Worm (Caenorhabditis elegans) whole organism, L1 larva: ENCODE results near the gene C17F4.11.

Source experiments
- C04F5.9 ChIP-seq: sonication (generic microtip); optimal IDR thresholded peaks from 2 replicates; lab custom pipeline; 2016; ENCODE audit warnings: missing genetic modification characterization, missing compliant biosample characterization
- C16A3.4 ChIP-seq: fragments of 150-350 bp; optimal IDR thresholded peaks from 2 replicates; lab custom pipeline; 2014; ENCODE audit warnings: missing biosample characterization, missing genetic modification characterization
- C34B4.2 ChIP-seq: sonication (generic microtip); optimal IDR thresholded peaks from 2 replicates; lab custom pipeline; 2017; ENCODE audit warnings: mild to moderate bottlenecking, missing genetic modification characterization, missing compliant biosample characterization
- F16B12.6 ChIP-seq: fragments of 150-350 bp; optimal IDR thresholded peaks from 2 replicates; lab custom pipeline; 2014; ENCODE audit warnings: missing biosample characterization, missing genetic modification characterization
- aha-1 ChIP-seq: fragments of 150-350 bp; optimal IDR thresholded peaks from 2 replicates; lab custom pipeline; 2014; ENCODE audit warnings: missing biosample characterization, missing genetic modification characterization
- ama-1 ChIP-seq: fragments of 150-350 bp; optimal IDR thresholded peaks from 2 replicates; lab custom pipeline; 2014
- ceh-8 ChIP-seq: fragments of 200-800 bp; sonication (Bioruptor generic); optimal IDR thresholded peaks from 2 replicates; lab custom pipeline; 2018; ENCODE audit warnings: mild to moderate bottlenecking, missing genetic modification characterization, moderate library complexity, missing compliant biosample characterization
- dsc-1 ChIP-seq: sonication (generic microtip); optimal IDR thresholded peaks from 2 replicates; lab custom pipeline; 2016; ENCODE audit warnings: mild to moderate bottlenecking, missing genetic modification characterization, missing compliant biosample characterization
- efl-1 ChIP-seq, 4 experiments: fragments of 150-350 bp; optimal IDR thresholded peaks in 3 of 4; peaks in 1 of 4; 1 replicate in 1 of 4; 2 replicates in 3 of 4; lab custom pipeline; 2014; ENCODE audit warnings: missing biosample characterization in 2 of 4, missing genetic modification characterization in 2 of 4, missing genetic modification reagents in 2 of 4
- egl-27 ChIP-seq, 2 experiments: fragments of 150-350 bp in 1 of 2; sonication (generic microtip); optimal IDR thresholded peaks; 3 replicates each; lab custom pipeline; 2017 to 2018; ENCODE audit warnings: missing biosample characterization in 2 of 2, missing genetic modification characterization in 2 of 2, missing genetic modification reagents in 2 of 2
- elt-2 ChIP-seq: sonication (generic microtip); optimal IDR thresholded peaks from 2 replicates; lab custom pipeline; 2016; ENCODE audit warnings: missing genetic modification characterization, mild to moderate bottlenecking, inconsistent platforms, missing compliant biosample characterization, missing genetic modification reagents
- elt-3 ChIP-seq, 6 experiments: fragments of 150-350 bp in 1 of 6; sonication (generic microtip); optimal IDR thresholded peaks; 2 replicates each; lab custom pipeline; 2017 to 2018; ENCODE audit warnings: missing biosample characterization in 6 of 6, missing genetic modification characterization in 6 of 6, inconsistent platforms in 1 of 6
- ets-5 ChIP-seq: fragments of 200-800 bp; sonication (Bioruptor generic); IDR thresholded peaks from 2 replicates; pipeline ENCODE4 v1.3.6; 2022; ENCODE audit warnings: missing genetic modification characterization, missing compliant biosample characterization
- irx-1 ChIP-seq: sonication (generic microtip); optimal IDR thresholded peaks from 2 replicates; lab custom pipeline; 2016; ENCODE audit warnings: missing genetic modification characterization, missing compliant biosample characterization
- isw-1 ChIP-seq: fragments of 200-800 bp; sonication (Bioruptor generic); IDR thresholded peaks from 2 replicates; pipeline ENCODE4 v1.3.6; 2022; ENCODE audit warnings: missing genetic modification characterization, missing compliant biosample characterization
- lir-3 ChIP-seq: sonication (generic microtip); optimal IDR thresholded peaks from 2 replicates; lab custom pipeline; 2016; ENCODE audit warnings: mild to moderate bottlenecking, missing genetic modification characterization, moderate library complexity, missing compliant biosample characterization; ENCODE audit not compliant: poor library complexity
- lsy-2 ChIP-seq, 2 experiments: fragments of 150-350 bp; optimal IDR thresholded peaks; 2 replicates each; lab custom pipeline; 2014; ENCODE audit warnings: missing biosample characterization in 2 of 2, missing genetic modification characterization in 2 of 2
- mab-9 ChIP-seq: fragments of 200-800 bp; sonication (Bioruptor generic); IDR thresholded peaks from 2 replicates; pipeline ENCODE4 v1.3.6; 2022; ENCODE audit warnings: missing genetic modification reagents, missing genetic modification characterization, missing compliant biosample characterization
- mep-1 ChIP-seq: fragments of 150-350 bp; optimal IDR thresholded peaks from 2 replicates; lab custom pipeline; 2014; ENCODE audit warnings: missing biosample characterization, missing genetic modification characterization
- nhr-12 ChIP-seq: sonication (generic microtip); optimal IDR thresholded peaks from 2 replicates; lab custom pipeline; 2017; ENCODE audit warnings: missing biosample characterization, missing genetic modification characterization
- nhr-20 ChIP-seq: sonication (generic microtip); optimal IDR thresholded peaks from 2 replicates; lab custom pipeline; 2016; ENCODE audit warnings: mild to moderate bottlenecking, missing genetic modification characterization, missing compliant biosample characterization
- nhr-237 ChIP-seq: fragments of 150-350 bp; optimal IDR thresholded peaks from 2 replicates; lab custom pipeline; 2014; ENCODE audit warnings: missing biosample characterization, missing genetic modification characterization
- nhr-47 ChIP-seq: sonication (generic microtip); optimal IDR thresholded peaks from 2 replicates; lab custom pipeline; 2016; ENCODE audit warnings: mild to moderate bottlenecking, missing genetic modification characterization, moderate library complexity, missing compliant biosample characterization
- nhr-77 ChIP-seq: fragments of 150-350 bp; optimal IDR thresholded peaks from 2 replicates; lab custom pipeline; 2014; ENCODE audit warnings: missing biosample characterization, missing genetic modification characterization
- pag-3 ChIP-seq: sonication (generic microtip); optimal IDR thresholded peaks from 2 replicates; lab custom pipeline; 2017; ENCODE audit warnings: missing genetic modification characterization, mild to moderate bottlenecking, missing compliant biosample characterization, antibody characterized with exemption, borderline replicate concordance; ENCODE audit not compliant: insufficient read depth
- pax-3 ChIP-seq: fragments of 200-800 bp; sonication (Bioruptor generic); optimal IDR thresholded peaks from 2 replicates; lab custom pipeline; 2018; ENCODE audit warnings: mild to moderate bottlenecking, missing genetic modification characterization, moderate library complexity, missing compliant biosample characterization
- snpc-4 ChIP-seq: fragments of 150-350 bp; optimal IDR thresholded peaks from 2 replicates; lab custom pipeline; 2014; ENCODE audit warnings: missing biosample characterization, missing genetic modification characterization
- sptf-1 ChIP-seq: fragments of 150-350 bp; optimal IDR thresholded peaks from 2 replicates; lab custom pipeline; 2014; ENCODE audit warnings: missing biosample characterization, missing genetic modification characterization
- unc-130 ChIP-seq: fragments of 150-350 bp; optimal IDR thresholded peaks from 2 replicates; lab custom pipeline; 2017; ENCODE audit warnings: missing biosample characterization, missing genetic modification characterization, inconsistent platforms
- unc-30 ChIP-seq: sonication (generic microtip); optimal IDR thresholded peaks from 2 replicates; lab custom pipeline; 2017; ENCODE audit warnings: missing biosample characterization, missing genetic modification characterization

The C17F4.11 gene

ce11 chrII:3222686-3223085 is 14.6 kb upstream of the C17F4.11 start, which contains the start of gene ZC239.13:
TSS of gene ZC239.13 (minus strand) at chrII:3222839.
- peak; percentile 21 for TF ChIP-seq elt-2 (tag; lab: Kevin White, UChicago)
- TF ChIP-seq sptf-1: no peak
- no peak for TF ChIP-seq unc-30
- TF ChIP-seq lsy-2 (tag; optimal IDR thresholded peaks at IDR 0.05; lab: Kevin White, UChicago): no peak
- TF ChIP-seq aha-1 (tag; lab: Kevin White, UChicago): no peak
- TF ChIP-seq unc-130 (tag; lab: Kevin White, UChicago): no peak

- TF ChIP-seq nhr-20 (tag; lab: Kevin White, UChicago): no peak
- TF ChIP-seq pax-3 (tag; lab: Kevin White, UChicago): no peak
- no peak for TF ChIP-seq nhr-237 (tag; lab: Kevin White, UChicago)
- TF ChIP-seq efl-1 (optimal IDR thresholded peaks at IDR 0.05; lab: Kevin White, UChicago): no peak
- no peak for TF ChIP-seq efl-1 (GFP tag; optimal IDR thresholded peaks at IDR 0.05 in 1 of 2; lab: Kevin White, UChicago)
- TF ChIP-seq dsc-1: no peak
- no peak for TF ChIP-seq elt-3 (tag; optimal IDR thresholded peaks at IDR 0.05; lab: Kevin White, UChicago)
Measured at ce11 chrII:3224631-3225030, 12.6 kb upstream of the C17F4.11 start, which contains the start of gene ZC239.15. TSS of gene ZC239.15 (minus strand) at chrII:3224731.

ce11 chrII:3225200-3225599 is 12.1 kb upstream of the C17F4.11 start, which contains the start of gene ZC239.16:
TSS of gene ZC239.16 (minus strand) at chrII:3225319.
- TF ChIP-seq nhr-77 (tag; lab: Kevin White, UChicago) (no peak), nhr-12 (no peak), ama-1 (lab: Kevin White, UChicago) (no peak), egl-27 (tag; optimal IDR thresholded peaks at IDR 0.05; lab: Kevin White, UChicago) (no peak), elt-2 (tag; lab: Kevin White, UChicago) (peak; percentile 44), unc-30 (no peak), ceh-8 (GFP tag; lab: Kevin White, UChicago) (no peak)
- TF ChIP-seq, all 84 proteins: peak for 1

ce11 chrII:3225780-3226179 is 11.5 kb upstream of the C17F4.11 start, which contains the start of gene ZC239.17:
TSS of gene ZC239.17 (minus strand) at chrII:3225880.
- no peak for TF ChIP-seq ets-5 (GFP tag; lab: Robert Waterston, UW)
- no peak for TF ChIP-seq mab-9 (GFP tag; lab: Robert Waterston, UW)
- no peak for TF ChIP-seq lir-3 (tag; lab: Kevin White, UChicago)
- TF ChIP-seq snpc-4 (tag; lab: Kevin White, UChicago): no peak
- no peak for TF ChIP-seq ceh-8 (GFP tag; lab: Kevin White, UChicago)
- TF ChIP-seq C34B4.2 (tag; lab: Kevin White, UChicago): no peak
- TF ChIP-seq C16A3.4 (tag; lab: Kevin White, UChicago): no peak
- TF ChIP-seq nhr-77 (tag; lab: Kevin White, UChicago): no peak
- no peak for TF ChIP-seq C04F5.9 (tag; lab: Kevin White, UChicago)
- TF ChIP-seq pag-3 (tag; lab: Kevin White, UChicago): no peak

- TF ChIP-seq mep-1 (tag; lab: Kevin White, UChicago) (no peak), F16B12.6 (tag; lab: Kevin White, UChicago) (no peak), irx-1 (tag; lab: Kevin White, UChicago) (no peak)
- TF ChIP-seq, all 84 proteins: peak for 0
Measured at ce11 chrII:3230422-3230821, 6.8 kb upstream of the C17F4.11 start, which contains the start of gene srh-297. TSS of gene srh-297 (minus strand) at chrII:3230522.

ce11 chrII:3234725-3235124 is 2.5 kb upstream of the C17F4.11 start, which contains the start of gene C17F4.8:
TSS of gene C17F4.8 (minus strand) at chrII:3234825.
- TF ChIP-seq isw-1 (GFP tag; lab: Robert Waterston, UW) (no peak), nhr-47 (tag; lab: Kevin White, UChicago) (no peak)
